Worm (Caenorhabditis elegans) whole organism, L4/young adult: Measurements from ENCODE around the gene K02E10.5.

Experiments
- W03F9.2 ChIP-seq: fragments of 150-350 bp; optimal IDR thresholded peaks from 2 replicates; lab custom pipeline; 2014; ENCODE audit warnings: missing biosample characterization, missing genetic modification characterization
- him-1 ChIP-seq: sonication (generic microtip); optimal IDR thresholded peaks from 2 replicates; lab custom pipeline; 2016; ENCODE audit warnings: missing genotype, missing genetic modification reagents, missing genetic modification characterization, missing compliant biosample characterization

- TF ChIP-seq W03F9.2 (tag; lab: Kevin White, UChicago): no peak
- no peak for TF ChIP-seq him-1 (tag; lab: Kevin White, UChicago)
Measured at ce11 chrX:2433805-2434204, 44.9 kb downstream of the K02E10.5 start.
